Worm (Caenorhabditis elegans) whole organism, L2 larva: ENCODE data around the gene B0348.10.
A peak's percentile ranks its signal among the peaks of the same experiment; 100 is the strongest.

Experiments
- C34F6.9 ChIP-seq: fragments of 150-350 bp; optimal IDR thresholded peaks from 2 replicates; lab custom pipeline; 2014; ENCODE audit warnings: missing biosample characterization, missing genetic modification characterization
- F13H6.1 ChIP-seq: sonication (generic microtip); optimal IDR thresholded peaks from 2 replicates; lab custom pipeline; 2016; ENCODE audit warnings: missing genetic modification characterization, missing compliant biosample characterization
- ama-1 ChIP-seq: fragments of 150-350 bp; optimal IDR thresholded peaks from 2 replicates; lab custom pipeline; 2018; ENCODE audit warnings: inconsistent platforms
- blmp-1 ChIP-seq: sonication (generic microtip); optimal IDR thresholded peaks from 2 replicates; lab custom pipeline; 2017; ENCODE audit warnings: missing genetic modification characterization, mild to moderate bottlenecking, missing compliant biosample characterization, antibody characterized with exemption, moderate library complexity; ENCODE audit not compliant: insufficient read depth
- ceh-16 ChIP-seq: fragments of 150-350 bp; optimal IDR thresholded peaks from 2 replicates; lab custom pipeline; 2014; ENCODE audit warnings: missing biosample characterization, missing genetic modification characterization
- crh-2 ChIP-seq: sonication (generic microtip); optimal IDR thresholded peaks from 2 replicates; lab custom pipeline; 2017; ENCODE audit warnings: missing biosample characterization, missing genetic modification characterization
- elt-1 ChIP-seq: fragments of 150-350 bp; optimal IDR thresholded peaks from 2 replicates; lab custom pipeline; 2014; ENCODE audit warnings: missing biosample characterization, missing genetic modification characterization
- fos-1 ChIP-seq: fragments of 150-350 bp; optimal IDR thresholded peaks from 2 replicates; lab custom pipeline; 2014; ENCODE audit warnings: missing biosample characterization, missing genetic modification characterization
- gmeb-1 ChIP-seq: fragments of 150-350 bp; optimal IDR thresholded peaks from 2 replicates; lab custom pipeline; 2014; ENCODE audit warnings: missing biosample characterization, missing genetic modification characterization
- lin-13 ChIP-seq: fragments of 150-350 bp; optimal IDR thresholded peaks from 2 replicates; lab custom pipeline; 2014; ENCODE audit warnings: missing biosample characterization, missing genetic modification reagents, missing genetic modification characterization
- lin-39 ChIP-seq: fragments of 150-350 bp; optimal IDR thresholded peaks from 2 replicates; lab custom pipeline; 2014; ENCODE audit warnings: missing biosample characterization, missing genetic modification reagents, missing genetic modification characterization
- lsy-2 ChIP-seq, 2 experiments: fragments of 150-350 bp in 1 of 2; sonication (generic microtip) in 1 of 2; optimal IDR thresholded peaks; 2 replicates each; lab custom pipeline; 2014 to 2017; ENCODE audit warnings: missing biosample characterization in 2 of 2, missing genetic modification characterization in 2 of 2
- mab-5 ChIP-seq: fragments of 150-350 bp; optimal IDR thresholded peaks from 2 replicates; lab custom pipeline; 2014; ENCODE audit warnings: missing biosample characterization, missing genetic modification characterization
- mdl-1 ChIP-seq, 2 experiments: fragments of 150-350 bp in 1 of 2; sonication (generic microtip) in 1 of 2; optimal IDR thresholded peaks; 2 replicates each; lab custom pipeline; 2017; ENCODE audit warnings: missing biosample characterization in 2 of 2, missing genetic modification characterization in 2 of 2
- nhr-129 ChIP-seq: fragments of 150-350 bp; optimal IDR thresholded peaks from 2 replicates; lab custom pipeline; 2014; ENCODE audit warnings: missing biosample characterization, missing genetic modification characterization
- nhr-237 ChIP-seq: fragments of 150-350 bp; optimal IDR thresholded peaks from 2 replicates; lab custom pipeline; 2014; ENCODE audit warnings: missing biosample characterization, missing genetic modification characterization
- nhr-25 ChIP-seq: fragments of 150-350 bp; sonication (generic microtip); optimal IDR thresholded peaks from 3 replicates; lab custom pipeline; 2014; ENCODE audit warnings: missing biosample characterization, missing genetic modification characterization
- nhr-6 ChIP-seq: fragments of 150-350 bp; optimal IDR thresholded peaks from 2 replicates; lab custom pipeline; 2014; ENCODE audit warnings: missing biosample characterization, missing genetic modification characterization
- sem-4 ChIP-seq: fragments of 150-350 bp; optimal IDR thresholded peaks from 2 replicates; lab custom pipeline; 2014; ENCODE audit warnings: missing biosample characterization, missing genetic modification reagents, missing genetic modification characterization
- skn-1 ChIP-seq: sonication (generic microtip); optimal IDR thresholded peaks from 2 replicates; lab custom pipeline; 2017; ENCODE audit warnings: missing biosample characterization, missing genetic modification characterization
- sma-3 ChIP-seq: sonication (generic microtip); optimal IDR thresholded peaks from 2 replicates; lab custom pipeline; 2016; ENCODE audit warnings: missing genetic modification reagents, missing genetic modification characterization, missing compliant biosample characterization
- sma-9 ChIP-seq, 2 experiments: fragments of 150-350 bp in 1 of 2; sonication (generic microtip) in 1 of 2; optimal IDR thresholded peaks; 2 replicates each; lab custom pipeline; 2014 to 2016; ENCODE audit warnings: missing genetic modification characterization in 2 of 2, mild to moderate bottlenecking in 1 of 2, missing biosample characterization in 1 of 2, missing compliant biosample characterization in 1 of 2, missing genetic modification reagents in 1 of 2, moderate library complexity in 1 of 2
- snpc-4 ChIP-seq: fragments of 150-350 bp; optimal IDR thresholded peaks from 2 replicates; lab custom pipeline; 2014; ENCODE audit warnings: missing biosample characterization, missing genetic modification characterization
- unc-55 ChIP-seq: fragments of 150-350 bp; sonication (generic microtip); optimal IDR thresholded peaks from 3 replicates; lab custom pipeline; 2014; ENCODE audit warnings: missing biosample characterization, missing genetic modification reagents, missing genetic modification characterization
- unc-62 ChIP-seq: fragments of 150-350 bp; optimal IDR thresholded peaks from 2 replicates; lab custom pipeline; 2014; ENCODE audit warnings: missing biosample characterization, missing genetic modification reagents, missing genetic modification characterization
- zag-1 ChIP-seq: fragments of 150-350 bp; optimal IDR thresholded peaks from 2 replicates; lab custom pipeline; 2014; ENCODE audit warnings: missing biosample characterization, missing genetic modification characterization
- ztf-1 ChIP-seq: fragments of 200-800 bp; sonication (Bioruptor generic); conservative IDR thresholded peaks from 2 replicates; pipeline ENCODE4 v1.3.6; 2022; ENCODE audit warnings: missing genetic modification characterization, missing compliant biosample characterization
- ztf-11 ChIP-seq: sonication (generic microtip); optimal IDR thresholded peaks from 2 replicates; lab custom pipeline; 2017; ENCODE audit warnings: missing biosample characterization, missing genetic modification characterization
- ztf-4 ChIP-seq: fragments of 150-350 bp; optimal IDR thresholded peaks from 2 replicates; lab custom pipeline; 2014; ENCODE audit warnings: missing biosample characterization, missing genetic modification characterization

The B0348.10 gene

DNA sequence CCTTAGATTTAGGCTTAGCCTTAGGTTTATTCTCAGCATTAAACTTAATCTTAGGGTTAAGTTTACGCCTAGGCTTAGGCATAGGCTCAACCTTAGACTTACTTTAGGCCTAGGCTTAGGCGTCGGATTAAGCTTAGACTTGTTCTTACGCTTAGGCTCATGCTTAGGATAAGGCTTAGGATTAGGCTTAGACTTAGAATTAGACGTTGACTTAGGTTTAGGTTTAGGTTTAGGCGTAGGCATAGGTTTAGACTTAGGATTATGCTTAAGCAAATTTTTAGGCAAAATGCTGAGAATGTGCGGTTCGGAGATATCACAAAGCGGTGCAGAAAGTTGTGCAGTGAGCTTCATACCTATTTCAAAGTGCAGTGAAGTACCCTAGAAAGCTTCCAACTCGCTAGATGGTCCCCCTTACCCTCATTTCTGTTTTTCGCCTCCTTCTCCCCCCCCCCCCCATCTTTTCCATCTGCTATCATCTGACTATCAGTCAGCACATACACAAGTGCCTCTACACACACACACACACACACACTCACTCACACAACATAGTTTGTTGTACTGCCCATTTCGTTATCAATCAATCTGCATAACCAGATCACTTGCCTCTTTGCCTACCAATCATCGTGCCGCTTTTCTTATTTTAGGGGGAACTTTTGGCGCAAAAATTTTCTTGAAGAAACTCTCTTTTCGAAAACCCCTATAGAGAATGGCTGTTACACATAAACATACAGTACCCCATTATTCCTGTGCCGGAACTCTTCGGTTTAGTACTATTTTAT, 7.7 kb upstream of the B0348.10 start:
- TF ChIP-seq gmeb-1 (tag; lab: Kevin White, UChicago) (peak; percentile 47), crh-2 (tag; lab: Kevin White, UChicago) (no peak), fos-1 (peak; percentile 47), ztf-11 (tag; lab: Kevin White, UChicago) (no peak), nhr-6 (no peak), elt-1 (tag; lab: Kevin White, UChicago) (no peak)

- TF ChIP-seq lin-13 (GFP tag; lab: Kevin White, UChicago) (no peak), ceh-16 (tag; lab: Kevin White, UChicago) (no peak)
Measured at ce11 chrV:11708-12107, 3.2 kb upstream of the B0348.10 start.

DNA sequence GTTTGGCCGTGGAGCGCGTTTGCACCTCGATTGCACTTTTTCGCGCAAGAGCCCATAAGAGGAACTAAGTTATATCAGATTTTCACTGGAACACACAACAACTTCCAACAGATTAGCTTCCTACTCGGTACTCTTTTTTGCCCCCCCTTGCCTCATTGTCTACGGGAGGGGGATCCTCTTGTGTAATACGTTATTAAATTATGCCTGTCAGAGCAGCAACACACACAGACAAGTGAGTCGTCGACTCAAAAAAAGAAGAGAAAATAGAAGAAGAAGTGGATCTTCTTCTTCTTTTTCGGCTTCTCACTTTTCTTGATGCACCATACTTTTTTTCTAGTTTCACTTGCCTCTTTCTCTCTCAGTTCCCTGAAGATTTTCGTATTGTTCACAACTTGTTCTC, 2.6 kb upstream of the B0348.10 start:
- TF ChIP-seq crh-2 (tag; lab: Kevin White, UChicago) (no peak), nhr-237 (tag; lab: Kevin White, UChicago) (no peak), lin-39 (no peak)

- TF ChIP-seq fos-1 (no peak), ama-1 (lab: Kevin White, UChicago) (peak; percentile 88), sma-9 (GFP tag; optimal IDR thresholded peaks at IDR 0.05; lab: Kevin White, UChicago) (peak; percentile 6), sma-9 (tag; optimal IDR thresholded peaks at IDR 0.05; lab: Kevin White, UChicago) (no peak), unc-62 (no peak), lsy-2 (tag; optimal IDR thresholded peaks at IDR 0.05; lab: Kevin White, UChicago) (peak; percentile 85 to 98), snpc-4 (tag; lab: Kevin White, UChicago) (peak; percentile 5), sem-4 (no peak), crh-2 (tag; lab: Kevin White, UChicago) (peak; percentile 36), mab-5 (tag; lab: Kevin White, UChicago) (no peak), nhr-25 (tag; lab: Kevin White, UChicago) (peak; percentile 43), nhr-129 (tag; lab: Kevin White, UChicago) (peak; percentile 39), unc-55 (peak; percentile 79), F13H6.1 (tag; lab: Kevin White, UChicago) (no peak), sma-3 (GFP tag; lab: Kevin White, UChicago) (peak; percentile 21), lin-13 (GFP tag; lab: Kevin White, UChicago) (peak; percentile 64), mdl-1 (tag; optimal IDR thresholded peaks at IDR 0.05; lab: Kevin White, UChicago) (no peak), gmeb-1 (tag; lab: Kevin White, UChicago) (peak; percentile 90), ztf-11 (tag; lab: Kevin White, UChicago) (no peak), C34F6.9 (tag; lab: Kevin White, UChicago) (peak; percentile 50)
Measured at ce11 chrV:7778-8445, 627 bp downstream of the B0348.10 start, which contains the start of gene ife-3. Gene ife-3 (minus strand): TSS chrV:7828.

- TF ChIP-seq mdl-1 (tag; optimal IDR thresholded peaks at IDR 0.05; lab: Kevin White, UChicago) (no peak), gmeb-1 (tag; lab: Kevin White, UChicago) (no peak), ceh-16 (tag; lab: Kevin White, UChicago) (no peak)
Measured at ce11 chrV:6271-6670, 2.3 kb downstream of the B0348.10 start.

DNA sequence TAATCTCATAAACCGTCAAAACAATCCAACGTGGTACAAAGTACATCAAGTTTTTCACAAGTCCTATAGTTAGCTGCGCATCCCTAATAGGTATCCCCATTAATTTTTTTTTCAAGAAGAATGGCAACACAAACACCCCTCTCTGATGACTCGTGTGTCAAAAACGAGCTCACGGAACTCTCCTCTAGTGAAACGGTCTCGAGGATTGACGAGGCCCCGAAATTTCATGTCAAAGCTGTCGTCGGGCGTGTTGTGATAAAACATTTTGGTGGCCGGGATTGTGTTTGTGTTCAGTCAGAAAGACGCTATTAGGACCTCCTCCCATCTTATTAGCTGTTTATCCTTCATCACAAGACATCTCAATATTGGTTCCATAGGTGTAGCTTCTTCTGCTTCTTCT, 7.2 kb downstream of the B0348.10 start, which contains the start of gene idpp-2:
idpp-2 (plus strand) TSS at position 301 of the 400 bp plus-strand sequence.
- TF ChIP-seq ztf-4 (tag; lab: Kevin White, UChicago) (no peak), blmp-1 (tag; lab: Kevin White, UChicago) (no peak), zag-1 (tag; lab: Kevin White, UChicago) (no peak), elt-1 (tag; lab: Kevin White, UChicago) (no peak), nhr-129 (tag; lab: Kevin White, UChicago) (no peak), ztf-1 (GFP tag; lab: Robert Waterston, UW) (no peak), mab-5 (tag; lab: Kevin White, UChicago) (no peak), skn-1 (no peak)
